Worm (Caenorhabditis elegans): Measurements from ENCODE around the gene F08D12.12.

Gene F08D12.12

DNA sequence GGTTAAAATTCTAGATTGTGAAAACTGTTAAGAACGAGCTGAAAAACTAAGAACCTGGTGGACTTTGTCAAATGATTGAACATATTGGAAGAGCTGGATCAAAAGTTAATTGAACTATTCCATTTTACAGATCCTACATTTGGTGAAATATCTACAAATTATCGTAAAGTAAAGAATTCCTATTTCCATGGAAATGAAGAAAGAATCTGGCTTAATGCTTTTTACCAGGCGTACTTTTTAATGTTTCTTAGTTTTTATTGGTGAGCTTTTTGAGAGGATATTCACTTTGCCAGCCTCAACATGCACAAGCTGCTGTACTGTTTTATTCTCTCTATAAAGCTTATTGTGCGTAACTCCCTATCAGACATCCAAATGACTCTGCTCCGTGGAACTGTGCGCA lies 9.0 kb downstream of the F08D12.12 start, which contains the start of gene F08D12.4:
Gene F08D12.4, plus strand, starts transcription at position 301 of the 400 bp plus-strand sequence.
- no peak for TF ChIP-seq lag-1 (GFP tag; IDR thresholded peaks at IDR 0.05)
- TF ChIP-seq F22D6.2 (tag; optimal IDR thresholded peaks at IDR 0.05) = no peak
- no peak for TF ChIP-seq mel-28 (tag; optimal IDR thresholded peaks at IDR 0.05; ENCODE audit: borderline replicate concordance)
- TF ChIP-seq hmg-1.2 (GFP tag; IDR thresholded peaks at IDR 0.05) = no peak
- TF ChIP-seq hrde-1 (tag; optimal IDR thresholded peaks at IDR 0.05; ENCODE audit: borderline replicate concordance) = no peak
- TF ChIP-seq nfya-2 (GFP tag; IDR thresholded peaks at IDR 0.05) = no peak
- TF ChIP-seq tbp1 (GFP tag; optimal IDR thresholded peaks at IDR 0.05) = no peak
- TF ChIP-seq F55B11.4 (tag; optimal IDR thresholded peaks at IDR 0.05; ENCODE audit: borderline replicate concordance, insufficient read depth) = no peak
- TF ChIP-seq C17E4.6 (GFP tag; IDR thresholded peaks at IDR 0.05) = no peak
- TF ChIP-seq him-1 (tag; optimal IDR thresholded peaks at IDR 0.05) = no peak
- TF ChIP-seq snpc-1.3 (tag; optimal IDR thresholded peaks at IDR 0.05; ENCODE audit: insufficient read depth) = no peak

DNA sequence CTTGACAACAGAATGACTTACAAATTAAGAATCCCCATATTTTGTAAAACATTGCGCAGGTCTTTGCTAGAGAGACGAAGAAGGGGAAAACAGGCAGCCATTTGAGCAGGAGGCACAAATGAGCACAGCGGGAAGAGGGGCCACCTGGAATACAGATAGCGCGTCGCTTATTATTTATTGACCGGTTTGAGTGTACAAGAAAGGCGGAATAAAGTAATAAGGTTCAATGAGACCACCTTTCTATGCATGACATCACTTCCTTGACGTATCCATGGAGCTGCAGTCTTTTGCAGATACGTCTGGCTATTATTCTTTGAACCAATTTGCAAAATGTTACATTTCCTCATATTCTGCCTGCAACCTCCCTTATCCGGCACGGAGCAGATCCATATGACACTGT lies 12.0 kb downstream of the F08D12.12 start, which contains the start of gene fbxb-111:
Gene fbxb-111, minus strand, starts transcription at position 101 of the 400 bp plus-strand sequence.
- TF ChIP-seq pha-4 (tag; optimal IDR thresholded peaks at IDR 0.05) = no peak
- TF ChIP-seq lir-1 (GFP tag; conservative IDR thresholded peaks at IDR 0.05) = no peak
- TF ChIP-seq sptf-2 (GFP tag; optimal IDR thresholded peaks at IDR 0.05) = no peak
- TF ChIP-seq snpc-4 (GFP tag; optimal IDR thresholded peaks at IDR 0.05) = no peak
- TF ChIP-seq snpc-4 (tag; optimal IDR thresholded peaks at IDR 0.05) = no peak
- no peak for TF ChIP-seq cebp-1 (GFP tag; IDR thresholded peaks at IDR 0.05)
- TF ChIP-seq cebp-1 (tag; optimal IDR thresholded peaks at IDR 0.05) = no peak
- TF ChIP-seq aptf-3 (GFP tag; IDR thresholded peaks at IDR 0.05) = no peak

DNA sequence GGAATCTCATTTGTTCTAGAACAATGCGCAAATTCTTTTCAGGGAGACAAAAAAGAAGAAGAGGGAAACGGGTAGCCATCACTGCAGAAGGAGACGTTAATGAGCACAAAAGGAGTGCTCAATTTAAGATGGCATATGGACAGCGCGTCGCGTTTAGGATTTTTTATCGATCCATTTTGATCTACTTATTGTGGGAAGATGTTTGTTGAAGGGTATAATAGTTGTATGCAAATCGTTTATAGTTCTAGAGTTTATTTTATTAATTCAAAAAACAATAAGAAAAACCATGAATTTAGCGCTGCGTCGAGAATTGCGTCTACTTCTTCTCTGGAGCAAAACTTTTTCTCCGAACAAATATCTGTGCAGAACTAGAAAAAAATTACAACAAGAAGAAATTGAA lies 13.3 kb downstream of the F08D12.12 start, which contains the start of gene sdz-9:
Gene sdz-9, minus strand, starts transcription at position 101 of the 400 bp plus-strand sequence.
- TF ChIP-seq T07F8.4 (tag; optimal IDR thresholded peaks at IDR 0.05) (no peak), repo-1 (tag; optimal IDR thresholded peaks at IDR 0.05) (no peak), F57A8.1 (GFP tag; optimal IDR thresholded peaks at IDR 0.05) (no peak), nhr-179 (tag; optimal IDR thresholded peaks at IDR 0.05) (no peak), nhr-90 (tag; optimal IDR thresholded peaks at IDR 0.05) (no peak), dpl-1 (GFP tag; optimal IDR thresholded peaks at IDR 0.05) (no peak), madf-8 (GFP tag; conservative IDR thresholded peaks at IDR 0.05) (no peak), F10E7.11 (tag; optimal IDR thresholded peaks at IDR 0.05) (no peak), ccch-3 (GFP tag; optimal IDR thresholded peaks at IDR 0.05) (no peak), ama-1 (optimal IDR thresholded peaks at IDR 0.05) (no peak), ama-1 (GFP tag; optimal IDR thresholded peaks at IDR 0.05) (no peak)

DNA sequence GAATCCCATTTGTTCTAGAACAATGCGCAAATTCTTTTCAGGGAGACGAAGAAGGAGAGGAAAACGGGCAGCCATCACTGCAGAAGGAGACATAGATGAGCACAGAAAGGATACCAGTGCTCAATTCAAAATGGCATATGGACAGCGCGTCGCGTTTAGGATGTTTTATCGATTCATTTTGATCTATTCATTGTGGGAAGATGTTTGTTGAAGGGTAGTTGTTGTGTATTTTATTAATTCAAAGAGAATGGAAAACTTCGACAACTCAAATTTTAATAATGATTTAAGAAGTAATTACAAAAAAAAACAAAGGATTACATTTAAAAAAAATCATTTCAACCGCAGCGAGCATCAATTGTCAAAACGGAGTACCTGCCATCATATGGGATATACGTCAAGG lies 14.7 kb downstream of the F08D12.12 start, which contains the start of gene sdz-10:
Gene sdz-10, minus strand, starts transcription at position 101 of the 400 bp plus-strand sequence.
- TF ChIP-seq cebp-1 (GFP tag; IDR thresholded peaks at IDR 0.05) (no peak), cebp-1 (tag; optimal IDR thresholded peaks at IDR 0.05) (no peak), ztf-3 (GFP tag; optimal IDR thresholded peaks at IDR 0.05) (no peak), ztf-6 (GFP tag; IDR thresholded peaks at IDR 0.05) (no peak), tbp1 (GFP tag; optimal IDR thresholded peaks at IDR 0.05) (no peak), nhr-90 (tag; optimal IDR thresholded peaks at IDR 0.05) (no peak), C06A6.2 (GFP tag; conservative IDR thresholded peaks at IDR 0.05) (no peak), athp-1 (tag; optimal IDR thresholded peaks at IDR 0.05) (no peak), repo-1 (tag; optimal IDR thresholded peaks at IDR 0.05) (no peak), tbx-9 (tag; optimal IDR thresholded peaks at IDR 0.05; ENCODE audit: borderline replicate concordance) (no peak), rec-8 (tag; optimal IDR thresholded peaks at IDR 0.05) (no peak), snpc-3.4 (tag; optimal IDR thresholded peaks at IDR 0.05) (no peak)

Data from whole organism, young adult.